Fruit fly (Drosophila melanogaster) Kc167 (cell line): ENCODE data around the gene Bcat.

Experiments used
- Sin3A ChIP-seq: fragments of >200 bp; optimal IDR thresholded peaks from 2 replicates; lab custom pipeline; 2018; ENCODE audit warnings: missing external identifiers
- psq ChIP-seq: fragments of >200 bp; optimal IDR thresholded peaks from 2 replicates; lab custom pipeline; 2017; ENCODE audit warnings: missing external identifiers

dm6 chrX:13369438-13369837 is 27.3 kb upstream of the Bcat start:
- TF ChIP-seq psq (lab: Kevin White, UChicago): no peak
- no peak for TF ChIP-seq Sin3A
